Worm (Caenorhabditis elegans) whole organism, mixed stage, embryonic: Measurements from ENCODE around the gene cdc-25.3.
A peak's percentile ranks its signal among the peaks of the same experiment; 100 is the strongest.

ENCODE experiments used
- M03D4.4 ChIP-seq: sonication (generic microtip); optimal IDR thresholded peaks from 2 replicates; lab custom pipeline; 2017; ENCODE audit warnings: mild to moderate bottlenecking, missing genetic modification characterization, missing compliant biosample characterization
- bed-3 ChIP-seq: fragments of 200-800 bp; sonication (Bioruptor generic); optimal IDR thresholded peaks from 3 replicates; lab custom pipeline; 2018; ENCODE audit warnings: mild to moderate bottlenecking, missing genetic modification characterization, moderate library complexity, missing compliant biosample characterization
- blmp-1 ChIP-seq: fragments of 150-350 bp; optimal IDR thresholded peaks from 2 replicates; lab custom pipeline; 2014; ENCODE audit warnings: missing biosample characterization, missing genetic modification characterization
- ceh-39 ChIP-seq: fragments of 150-350 bp; optimal IDR thresholded peaks from 2 replicates; lab custom pipeline; 2014; ENCODE audit warnings: missing biosample characterization, missing genetic modification characterization
- ceh-43 ChIP-seq: fragments of 200-800 bp; sonication (Bioruptor generic); optimal IDR thresholded peaks from 2 replicates; lab custom pipeline; 2018; ENCODE audit warnings: mild to moderate bottlenecking, missing genetic modification characterization, moderate library complexity, missing compliant biosample characterization
- ceh-83 ChIP-seq: fragments of 200-800 bp; sonication (Bioruptor generic); optimal IDR thresholded peaks from 2 replicates; lab custom pipeline; 2018; ENCODE audit warnings: mild to moderate bottlenecking, missing genetic modification characterization, missing compliant biosample characterization
- ces-1 ChIP-seq: fragments of 150-350 bp; optimal IDR thresholded peaks from 2 replicates; lab custom pipeline; 2014; ENCODE audit warnings: missing biosample characterization, missing genetic modification reagents, missing genetic modification characterization
- cnd-1 ChIP-seq: fragments of 200-800 bp; sonication (Bioruptor generic); optimal IDR thresholded peaks from 2 replicates; lab custom pipeline; 2018; ENCODE audit warnings: mild to moderate bottlenecking, missing genetic modification characterization, missing compliant biosample characterization
- drap-1 ChIP-seq: fragments of 200-800 bp; sonication (Bioruptor generic); optimal IDR thresholded peaks from 3 replicates; lab custom pipeline; 2018; ENCODE audit warnings: mild to moderate bottlenecking, missing genetic modification characterization, missing compliant biosample characterization
- elt-1 ChIP-seq: sonication (generic microtip); optimal IDR thresholded peaks from 2 replicates; lab custom pipeline; 2017; ENCODE audit warnings: missing genetic modification characterization, mild to moderate bottlenecking, missing compliant biosample characterization, antibody characterized with exemption, moderate library complexity, borderline replicate concordance; ENCODE audit not compliant: insufficient read depth
- elt-3 ChIP-seq: fragments of 150-350 bp; optimal IDR thresholded peaks from 2 replicates; lab custom pipeline; 2014; ENCODE audit warnings: missing biosample characterization, missing genetic modification characterization
- flh-1 ChIP-seq: fragments of 200-800 bp; sonication (Bioruptor generic); optimal IDR thresholded peaks from 2 replicates; lab custom pipeline; 2018; ENCODE audit warnings: mild to moderate bottlenecking, missing genetic modification characterization, moderate library complexity, missing compliant biosample characterization
- ham-2 ChIP-seq: fragments of 200-800 bp; sonication (Bioruptor generic); optimal IDR thresholded peaks from 2 replicates; lab custom pipeline; 2018; ENCODE audit warnings: mild to moderate bottlenecking, missing genetic modification characterization, missing compliant biosample characterization
- hlh-1 ChIP-seq: fragments of 150-350 bp; optimal IDR thresholded peaks from 2 replicates; lab custom pipeline; 2014; ENCODE audit warnings: missing biosample characterization, missing genetic modification reagents, missing genetic modification characterization
- lin-13 ChIP-seq: fragments of 150-350 bp; optimal IDR thresholded peaks from 2 replicates; lab custom pipeline; 2014; ENCODE audit warnings: missing biosample characterization, missing genetic modification characterization
- lin-32 ChIP-seq: fragments of 200-800 bp; sonication (Bioruptor generic); optimal IDR thresholded peaks from 2 replicates; lab custom pipeline; 2018; ENCODE audit warnings: mild to moderate bottlenecking, missing genetic modification characterization, missing compliant biosample characterization
- lsy-2 ChIP-seq: fragments of 150-350 bp; optimal IDR thresholded peaks from 2 replicates; lab custom pipeline; 2014; ENCODE audit warnings: missing biosample characterization, missing genetic modification characterization
- mab-5 ChIP-seq: fragments of 150-350 bp; optimal IDR thresholded peaks from 2 replicates; lab custom pipeline; 2014; ENCODE audit warnings: missing biosample characterization, missing genetic modification characterization
- mep-1 ChIP-seq: fragments of 150-350 bp; optimal IDR thresholded peaks from 2 replicates; lab custom pipeline; 2017; ENCODE audit warnings: missing biosample characterization, missing genetic modification reagents, missing genetic modification characterization, inconsistent platforms
- mls-2 ChIP-seq: sonication (generic microtip); optimal IDR thresholded peaks from 2 replicates; lab custom pipeline; 2016; ENCODE audit warnings: mild to moderate bottlenecking, missing genetic modification characterization, moderate library complexity, missing compliant biosample characterization
- nhr-12 ChIP-seq: fragments of 150-350 bp; optimal IDR thresholded peaks from 2 replicates; lab custom pipeline; 2014; ENCODE audit warnings: missing biosample characterization, missing genetic modification characterization
- nhr-2 ChIP-seq: fragments of 150-350 bp; optimal IDR thresholded peaks from 2 replicates; lab custom pipeline; 2014; ENCODE audit warnings: missing biosample characterization, missing genetic modification characterization
- nhr-237 ChIP-seq: fragments of 150-350 bp; optimal IDR thresholded peaks from 2 replicates; lab custom pipeline; 2014; ENCODE audit warnings: missing biosample characterization, missing genetic modification characterization
- nhr-28 ChIP-seq: fragments of 150-350 bp; optimal IDR thresholded peaks from 2 replicates; lab custom pipeline; 2014; ENCODE audit warnings: missing biosample characterization, missing genetic modification characterization
- nhr-76 ChIP-seq: sonication (generic microtip); optimal IDR thresholded peaks from 2 replicates; lab custom pipeline; 2017; ENCODE audit warnings: missing biosample characterization, missing genetic modification characterization
- pha-4 ChIP-seq: fragments of 150-350 bp; optimal IDR thresholded peaks from 2 replicates; lab custom pipeline; 2018; ENCODE audit warnings: missing biosample characterization, missing genetic modification reagents, missing genetic modification characterization
- sem-2 ChIP-seq: fragments of 200-800 bp; sonication (Bioruptor generic); optimal IDR thresholded peaks from 2 replicates; lab custom pipeline; 2018; ENCODE audit warnings: mild to moderate bottlenecking, missing genetic modification characterization, missing compliant biosample characterization
- snpc-4 ChIP-seq: fragments of 150-350 bp; optimal IDR thresholded peaks from 2 replicates; lab custom pipeline; 2014; ENCODE audit warnings: missing biosample characterization, missing genetic modification characterization
- sptf-1 ChIP-seq: sonication (generic microtip); optimal IDR thresholded peaks from 2 replicates; lab custom pipeline; 2017; ENCODE audit warnings: mild to moderate bottlenecking, missing genetic modification characterization, moderate library complexity, missing compliant biosample characterization
- tbx-8 ChIP-seq: fragments of 200-800 bp; sonication (Bioruptor generic); optimal IDR thresholded peaks from 2 replicates; lab custom pipeline; 2018; ENCODE audit warnings: mild to moderate bottlenecking, missing genetic modification characterization, moderate library complexity, missing compliant biosample characterization
- unc-120 ChIP-seq: sonication (generic microtip); optimal IDR thresholded peaks from 2 replicates; lab custom pipeline; 2017; ENCODE audit warnings: missing genetic modification characterization, missing compliant biosample characterization; ENCODE audit not compliant: poor library complexity, severe bottlenecking
- unc-39 ChIP-seq: fragments of 150-350 bp; optimal IDR thresholded peaks from 2 replicates; lab custom pipeline; 2014; ENCODE audit warnings: missing biosample characterization, missing genetic modification characterization
- unc-62 ChIP-seq: fragments of 150-350 bp; optimal IDR thresholded peaks from 2 replicates; lab custom pipeline; 2014; ENCODE audit warnings: missing biosample characterization, missing genetic modification reagents, missing genetic modification characterization
- zip-8 ChIP-seq: fragments of 150-350 bp; optimal IDR thresholded peaks from 2 replicates; lab custom pipeline; 2014; ENCODE audit warnings: missing biosample characterization, missing genetic modification characterization
- ztf-11 ChIP-seq: fragments of 150-350 bp; optimal IDR thresholded peaks from 2 replicates; lab custom pipeline; 2014; ENCODE audit warnings: missing biosample characterization, missing genetic modification characterization

cdc-25.3 gene

DNA sequence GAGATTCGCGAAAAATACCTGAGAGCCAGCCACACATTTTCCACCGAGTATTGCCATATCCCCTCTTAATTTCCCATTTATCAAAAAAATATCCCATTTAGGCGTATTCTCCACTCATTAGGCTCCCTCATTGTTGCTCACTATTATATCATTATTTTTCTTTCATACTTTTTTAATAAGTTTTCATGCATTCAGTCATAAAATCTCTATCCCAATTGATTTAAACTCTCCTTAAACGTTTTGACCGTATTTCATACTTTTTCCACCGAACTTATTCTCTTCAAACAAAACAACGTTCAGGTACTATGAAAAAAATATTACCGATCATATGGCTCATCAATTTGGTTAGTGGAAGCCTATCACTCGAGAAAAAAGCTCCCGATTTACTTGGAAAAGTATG lies 27.8 kb downstream of the cdc-25.3 start, which contains the start of gene lnkn-1:
Gene lnkn-1 (plus strand): TSS at position 301 of the 400 bp plus-strand sequence.
- TF ChIP-seq cnd-1 (tag; lab: Kevin White, UChicago) (no peak), snpc-4 (tag; lab: Kevin White, UChicago) (no peak), unc-39 (no peak), blmp-1 (tag; lab: Kevin White, UChicago) (no peak), M03D4.4 (tag; lab: Kevin White, UChicago) (no peak), flh-1 (GFP tag; lab: Kevin White, UChicago) (no peak), nhr-28 (tag; lab: Kevin White, UChicago) (no peak), lin-13 (tag; lab: Kevin White, UChicago) (no peak), tbx-8 (GFP tag; lab: Kevin White, UChicago) (no peak), ces-1 (no peak), unc-120 (tag; lab: Kevin White, UChicago) (no peak), ham-2 (GFP tag; lab: Kevin White, UChicago) (no peak), ceh-83 (GFP tag; lab: Kevin White, UChicago) (no peak), nhr-76 (tag; lab: Kevin White, UChicago) (no peak), lsy-2 (tag; lab: Kevin White, UChicago) (no peak), nhr-237 (tag; lab: Kevin White, UChicago) (no peak), bed-3 (no peak), nhr-2 (no peak), sptf-1 (tag; lab: Kevin White, UChicago) (no peak), mab-5 (tag; lab: Kevin White, UChicago) (no peak)
- TF ChIP-seq, all 35 proteins: peak for 0

DNA sequence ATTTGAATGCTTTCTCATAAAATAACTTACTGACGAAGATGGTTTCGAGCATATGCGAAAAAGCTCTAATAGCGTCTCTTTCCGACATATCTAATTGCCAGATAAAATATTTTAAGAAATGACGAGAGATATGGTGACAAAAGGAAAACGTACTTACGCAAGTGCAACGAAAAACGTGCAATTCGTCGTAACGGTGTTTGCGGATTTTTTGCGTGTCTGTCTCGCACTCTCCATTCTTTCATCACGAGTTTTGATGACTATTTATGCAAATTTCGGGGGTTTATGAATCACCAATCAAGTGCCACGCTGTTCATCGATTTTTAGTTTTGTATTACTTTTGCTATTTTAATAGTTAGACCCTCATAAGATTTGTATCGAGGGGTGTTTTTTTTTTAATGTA lies 28.8 kb downstream of the cdc-25.3 start, which contains the start of gene ZK637.14:
Gene ZK637.14 (minus strand): TSS at position 201 of the 400 bp plus-strand sequence.
- TF ChIP-seq ham-2 (GFP tag; lab: Kevin White, UChicago): no peak
- TF ChIP-seq pha-4 (tag; lab: Kevin White, UChicago): peak; percentile 56
- TF ChIP-seq mls-2: no peak
- no peak for TF ChIP-seq unc-62 (GFP tag; lab: Kevin White, UChicago)
- TF ChIP-seq lsy-2 (tag; lab: Kevin White, UChicago): peak; percentile 57
- no peak for TF ChIP-seq hlh-1 (tag; lab: Kevin White, UChicago)
- no peak for TF ChIP-seq ceh-43 (GFP tag; lab: Kevin White, UChicago)
- TF ChIP-seq lin-13 (tag; lab: Kevin White, UChicago): peak; percentile 25
- TF ChIP-seq ces-1: peak; percentile 76
- peak; percentile 30 for TF ChIP-seq nhr-237 (tag; lab: Kevin White, UChicago)
- TF ChIP-seq elt-3 (tag; lab: Kevin White, UChicago): no peak
- TF ChIP-seq M03D4.4 (tag; lab: Kevin White, UChicago): no peak
- peak; percentile 42 for TF ChIP-seq mep-1 (tag; lab: Kevin White, UChicago)
- TF ChIP-seq unc-120 (tag; lab: Kevin White, UChicago): peak; percentile 54

ce11 chrIII:8887184-8887801 lies 30.4 kb downstream of the cdc-25.3 start, which contains the start of gene famh-136:
famh-136 (plus strand) TSS chrIII:8887751.
- TF ChIP-seq elt-1: no peak
- no peak for TF ChIP-seq hlh-1 (tag; lab: Kevin White, UChicago)
- TF ChIP-seq mep-1 (tag; lab: Kevin White, UChicago): peak; percentile 89
- no peak for TF ChIP-seq lin-32 (GFP tag; lab: Kevin White, UChicago)
- no peak for TF ChIP-seq nhr-28 (tag; lab: Kevin White, UChicago)
- TF ChIP-seq bed-3: no peak
- no peak for TF ChIP-seq sem-2 (GFP tag; lab: Kevin White, UChicago)
- no peak for TF ChIP-seq tbx-8 (GFP tag; lab: Kevin White, UChicago)
- no peak for TF ChIP-seq nhr-12 (tag; lab: Kevin White, UChicago)
- TF ChIP-seq M03D4.4 (tag; lab: Kevin White, UChicago): peak; percentile 61
- peak; percentile 80 for TF ChIP-seq lsy-2 (tag; lab: Kevin White, UChicago)
- no peak for TF ChIP-seq drap-1
- TF ChIP-seq ham-2 (GFP tag; lab: Kevin White, UChicago): no peak
- TF ChIP-seq zip-8 (tag; lab: Kevin White, UChicago): no peak
- no peak for TF ChIP-seq snpc-4 (tag; lab: Kevin White, UChicago)
- peak; percentile 78 for TF ChIP-seq sptf-1 (tag; lab: Kevin White, UChicago)
- no peak for TF ChIP-seq blmp-1 (tag; lab: Kevin White, UChicago)
- no peak for TF ChIP-seq mab-5 (tag; lab: Kevin White, UChicago)
- no peak for TF ChIP-seq nhr-76 (tag; lab: Kevin White, UChicago)
- TF ChIP-seq ztf-11 (tag; lab: Kevin White, UChicago): no peak
- no peak for TF ChIP-seq ceh-83 (GFP tag; lab: Kevin White, UChicago)
- TF ChIP-seq ces-1: peak; percentile 58
- TF ChIP-seq elt-3 (tag; lab: Kevin White, UChicago): no peak
- peak; percentile 81 for TF ChIP-seq lin-13 (tag; lab: Kevin White, UChicago)
- TF ChIP-seq ceh-43 (GFP tag; lab: Kevin White, UChicago): peak; percentile 33
- TF ChIP-seq mls-2: peak; percentile 30
- peak; percentile 44 for TF ChIP-seq nhr-237 (tag; lab: Kevin White, UChicago)
- TF ChIP-seq nhr-2: no peak
- peak; percentile 11 for TF ChIP-seq cnd-1 (tag; lab: Kevin White, UChicago)
- no peak for TF ChIP-seq unc-120 (tag; lab: Kevin White, UChicago)
- no peak for TF ChIP-seq ceh-39
- TF ChIP-seq unc-39: no peak
- no peak for TF ChIP-seq pha-4 (tag; lab: Kevin White, UChicago)
- TF ChIP-seq unc-62 (GFP tag; lab: Kevin White, UChicago): no peak
